Fruit fly (Drosophila melanogaster) whole organism, wandering third instar larva: Measurements from ENCODE around the gene Npc2c.

Experiments used
- Dif ChIP-seq: fragments of 200-275, 200-300 bp; sonication (Bioruptor generic); optimal IDR thresholded peaks from 2 replicates; lab custom pipeline; 2018; ENCODE audit warnings: missing biosample characterization, missing genetic modification characterization; ENCODE audit not compliant: partially characterized antibody
- Jra ChIP-seq: sonication (Bioruptor generic); optimal IDR thresholded peaks from 2 replicates; lab custom pipeline; 2016; ENCODE audit warnings: missing biosample characterization, missing genetic modification characterization
- Mio ChIP-seq: sonication (Bioruptor generic); optimal IDR thresholded peaks from 2 replicates; lab custom pipeline; 2016; ENCODE audit warnings: missing biosample characterization, missing genetic modification characterization
- br ChIP-seq: fragments of 200-800 bp; sonication (Bioruptor generic); optimal IDR thresholded peaks from 2 replicates; lab custom pipeline; 2016; ENCODE audit warnings: missing biosample characterization, missing genetic modification characterization
- fru ChIP-seq: fragments of 200-800 bp; sonication (Bioruptor generic); optimal IDR thresholded peaks from 3 replicates; lab custom pipeline; 2016; ENCODE audit warnings: missing biosample characterization, mild to moderate bottlenecking, missing genetic modification characterization
- h ChIP-seq: fragments of 200-800 bp; sonication (Bioruptor generic); optimal IDR thresholded peaks from 3 replicates; lab custom pipeline; 2016; ENCODE audit warnings: missing biosample characterization, mild to moderate bottlenecking, missing genetic modification characterization
- psq ChIP-seq: fragments of 200-800 bp; sonication (Bioruptor generic); optimal IDR thresholded peaks from 3 replicates; lab custom pipeline; 2017; ENCODE audit warnings: missing biosample characterization, mild to moderate bottlenecking, missing genetic modification characterization, moderate library complexity

- TF ChIP-seq Dif (GFP tag; lab: Kevin White, UChicago) (no peak), h (no peak), br (GFP tag; lab: Kevin White, UChicago) (no peak), psq (no peak), Jra (GFP tag; lab: Kevin White, UChicago) (no peak), fru (GFP tag; lab: Kevin White, UChicago) (no peak), Mio (GFP tag; lab: Kevin White, UChicago) (no peak)
Measured at dm6 chr3R:10090906-10091305, 30.9 kb downstream of the Npc2c start.
